Worm (Caenorhabditis elegans) whole organism, young adult: ENCODE data around the gene ZK546.5.
"Not testable (repeated sequence)": the region's sequence is repeated elsewhere in the genome, so short reads cannot be mapped to it uniquely, and the experiment has no call there.

Source experiments
- B0336.3 ChIP-seq: fragments of 200-800 bp; sonication (Bioruptor generic); IDR thresholded peaks from 2 replicates; pipeline ENCODE4 v1.3.6; 2022; ENCODE audit warnings: missing genetic modification characterization, missing compliant biosample characterization
- C17E4.6 ChIP-seq: fragments of 200-800 bp; sonication (Bioruptor generic); IDR thresholded peaks from 2 replicates; pipeline ENCODE4 v1.3.6; 2022; ENCODE audit warnings: missing genetic modification reagents, missing genetic modification characterization, missing compliant biosample characterization
- F23B12.7 ChIP-seq: sonication (generic microtip); optimal IDR thresholded peaks from 2 replicates; lab custom pipeline; 2017; ENCODE audit warnings: missing genetic modification characterization, mild to moderate bottlenecking, missing compliant biosample characterization, antibody characterized with exemption, moderate library complexity; ENCODE audit not compliant: insufficient read depth
- F52B5.7 ChIP-seq: sonication (generic microtip); optimal IDR thresholded peaks from 2 replicates; lab custom pipeline; 2016; ENCODE audit warnings: mild to moderate bottlenecking, missing genetic modification characterization, missing compliant biosample characterization
- F57C9.4 ChIP-seq: sonication (generic microtip); optimal IDR thresholded peaks from 2 replicates; lab custom pipeline; 2017; ENCODE audit warnings: mild to moderate bottlenecking, missing genetic modification characterization, missing compliant biosample characterization
- K12H6.12 ChIP-seq: fragments of 200-800 bp; sonication (Bioruptor generic); optimal IDR thresholded peaks from 2 replicates; lab custom pipeline; 2018; ENCODE audit warnings: mild to moderate bottlenecking, missing genetic modification characterization, missing compliant biosample characterization
- Y53G8AR.9 ChIP-seq: fragments of 200-800 bp; sonication (Bioruptor generic); conservative IDR thresholded peaks from 2 replicates; pipeline ENCODE4 v1.3.6; 2022; ENCODE audit warnings: missing genetic modification reagents, missing genetic modification characterization, missing compliant biosample characterization
- Y95B8A.8 ChIP-seq: fragments of 200-800 bp; sonication (Bioruptor generic); IDR thresholded peaks from 2 replicates; pipeline ENCODE4 v1.3.6; 2022; ENCODE audit warnings: missing genetic modification reagents, missing genetic modification characterization, missing compliant biosample characterization
- atf-7 ChIP-seq: sonication (generic microtip); optimal IDR thresholded peaks from 2 replicates; lab custom pipeline; 2017; ENCODE audit warnings: mild to moderate bottlenecking, missing genetic modification characterization, missing compliant biosample characterization
- attf-5 ChIP-seq: fragments of 200-800 bp; sonication (Bioruptor generic); optimal IDR thresholded peaks from 2 replicates; lab custom pipeline; 2018; ENCODE audit warnings: mild to moderate bottlenecking, missing genetic modification characterization, missing compliant biosample characterization
- attf-6 ChIP-seq: fragments of 200-800 bp; sonication (Bioruptor generic); IDR thresholded peaks from 2 replicates; pipeline ENCODE4 v1.3.6; 2022; ENCODE audit warnings: missing genetic modification reagents, missing genetic modification characterization, missing compliant biosample characterization
- cebp-1 ChIP-seq, 2 experiments: fragments of 200-800 bp in 1 of 2; sonication (Bioruptor generic) in 1 of 2; sonication (generic microtip) in 1 of 2; IDR thresholded peaks in 1 of 2; optimal IDR thresholded peaks in 1 of 2; 2 replicates each; pipeline versions ENCODE4 v1.3.6 to Lab custom; 2017 to 2022; ENCODE audit warnings: missing compliant biosample characterization in 2 of 2, missing genetic modification characterization in 2 of 2, mild to moderate bottlenecking in 1 of 2, missing genetic modification reagents in 1 of 2, moderate library complexity in 1 of 2
- chd-7 ChIP-seq: sonication (generic microtip); optimal IDR thresholded peaks from 2 replicates; lab custom pipeline; 2016; ENCODE audit warnings: mild to moderate bottlenecking, missing genetic modification characterization, moderate library complexity, missing compliant biosample characterization
- efl-1 ChIP-seq: fragments of 150-350 bp; optimal IDR thresholded peaks from 2 replicates; lab custom pipeline; 2014; ENCODE audit warnings: missing biosample characterization, missing genetic modification reagents, missing genetic modification characterization
- ekl-4 ChIP-seq: fragments of 200-800 bp; sonication (Bioruptor generic); IDR thresholded peaks from 2 replicates; pipeline ENCODE4 v1.3.6; 2022; ENCODE audit warnings: missing genetic modification reagents, missing genetic modification characterization, missing compliant biosample characterization
- gei-17 ChIP-seq: fragments of 200-800 bp; sonication (Bioruptor generic); optimal IDR thresholded peaks from 2 replicates; lab custom pipeline; 2018; ENCODE audit warnings: mild to moderate bottlenecking, missing genetic modification characterization, missing compliant biosample characterization
- hsf-1 ChIP-seq: fragments of 200-800 bp; sonication (Bioruptor generic); IDR thresholded peaks from 2 replicates; pipeline ENCODE4 v1.3.6; 2022; ENCODE audit warnings: missing genetic modification reagents, missing genetic modification characterization, missing compliant biosample characterization
- let-607 ChIP-seq, 2 experiments: fragments of 200-800 bp in 1 of 2; sonication (Bioruptor generic) in 1 of 2; sonication (generic microtip) in 1 of 2; optimal IDR thresholded peaks; 2 replicates each; lab custom pipeline; 2016 to 2018; ENCODE audit warnings: mild to moderate bottlenecking in 2 of 2, missing compliant biosample characterization in 2 of 2, missing genetic modification characterization in 2 of 2, moderate library complexity in 2 of 2, missing genotype in 1 of 2
- lin-26 ChIP-seq: fragments of 200-800 bp; sonication (Bioruptor generic); IDR thresholded peaks from 2 replicates; pipeline ENCODE4 v1.3.6; 2022; ENCODE audit warnings: missing genetic modification reagents, missing genetic modification characterization, missing compliant biosample characterization
- lin-35 ChIP-seq, 3 experiments: fragments of 150-350 bp in 2 of 3; sonication (generic microtip) in 1 of 3; optimal IDR thresholded peaks; 2 replicates each; lab custom pipeline; 2014 to 2018; ENCODE audit warnings: missing biosample characterization in 3 of 3, missing genetic modification characterization in 3 of 3, missing genetic modification reagents in 3 of 3
- lin-54 ChIP-seq: fragments of 200-800 bp; sonication (Bioruptor generic); optimal IDR thresholded peaks from 2 replicates; lab custom pipeline; 2018; ENCODE audit warnings: mild to moderate bottlenecking, missing genetic modification characterization, missing compliant biosample characterization
- lsl-1 ChIP-seq: fragments of 200-800 bp; sonication (Bioruptor generic); optimal IDR thresholded peaks from 2 replicates; lab custom pipeline; 2018; ENCODE audit warnings: mild to moderate bottlenecking, missing genetic modification characterization, moderate library complexity, missing compliant biosample characterization
- madf-10 ChIP-seq: sonication (generic microtip); optimal IDR thresholded peaks from 2 replicates; lab custom pipeline; 2016; ENCODE audit warnings: mild to moderate bottlenecking, missing genetic modification characterization, missing compliant biosample characterization
- madf-3 ChIP-seq: fragments of 200-800 bp; sonication (Bioruptor generic); IDR thresholded peaks from 2 replicates; pipeline ENCODE4 v1.3.6; 2022; ENCODE audit warnings: missing genetic modification reagents, missing genetic modification characterization, missing compliant biosample characterization
- madf-8 ChIP-seq: fragments of 200-800 bp; sonication (Bioruptor generic); conservative IDR thresholded peaks from 2 replicates; pipeline ENCODE4 v1.3.6; 2022; ENCODE audit warnings: missing genetic modification reagents, missing genetic modification characterization, missing compliant biosample characterization
- mcd-1 ChIP-seq: fragments of 200-800 bp; sonication (Bioruptor generic); IDR thresholded peaks from 2 replicates; pipeline ENCODE4 v1.3.6; 2022; ENCODE audit warnings: missing genetic modification reagents, missing genetic modification characterization, missing compliant biosample characterization
- mel-28 ChIP-seq: sonication (generic microtip); optimal IDR thresholded peaks from 2 replicates; lab custom pipeline; 2016; ENCODE audit warnings: borderline replicate concordance, mild to moderate bottlenecking, missing genetic modification characterization, missing compliant biosample characterization
- nfyb-1 ChIP-seq: fragments of 200-800 bp; sonication (Bioruptor generic); IDR thresholded peaks from 2 replicates; pipeline ENCODE4 v1.3.6; 2022; ENCODE audit warnings: missing genetic modification reagents, missing genetic modification characterization, missing compliant biosample characterization
- nhr-120 ChIP-seq: fragments of 200-800 bp; sonication (Bioruptor generic); IDR thresholded peaks from 2 replicates; pipeline ENCODE4 v1.3.6; 2022; ENCODE audit warnings: missing genetic modification characterization, missing compliant biosample characterization
- nhr-80 ChIP-seq: sonication (generic microtip); optimal IDR thresholded peaks from 2 replicates; lab custom pipeline; 2016; ENCODE audit warnings: missing genetic modification characterization, missing compliant biosample characterization
- nhr-90 ChIP-seq: sonication (generic microtip); optimal IDR thresholded peaks from 2 replicates; lab custom pipeline; 2016; ENCODE audit warnings: missing genotype, mild to moderate bottlenecking, missing genetic modification characterization, missing compliant biosample characterization
- rec-8 ChIP-seq, 2 experiments: sonication (generic microtip); optimal IDR thresholded peaks; 2 replicates each; lab custom pipeline; 2016; ENCODE audit warnings: mild to moderate bottlenecking in 2 of 2, missing genetic modification characterization in 2 of 2, missing genetic modification reagents in 2 of 2, missing genotype in 2 of 2, missing biosample characterization in 1 of 2, missing compliant biosample characterization in 1 of 2, moderate library complexity in 1 of 2
- snpc-1.1 ChIP-seq: sonication (generic microtip); optimal IDR thresholded peaks from 2 replicates; lab custom pipeline; 2017; ENCODE audit warnings: missing genetic modification characterization, mild to moderate bottlenecking, missing compliant biosample characterization, antibody characterized with exemption, moderate library complexity, missing genotype, missing genetic modification reagents; ENCODE audit not compliant: insufficient read depth
- snpc-1.3 ChIP-seq: sonication (generic microtip); optimal IDR thresholded peaks from 2 replicates; lab custom pipeline; 2017; ENCODE audit warnings: missing genetic modification characterization, mild to moderate bottlenecking, missing compliant biosample characterization, antibody characterized with exemption, moderate library complexity, missing genotype, missing genetic modification reagents; ENCODE audit not compliant: insufficient read depth
- snpc-4 ChIP-seq, 5 experiments: fragments of 150-350 bp in 1 of 5; sonication (generic microtip) in 4 of 5; optimal IDR thresholded peaks; 2 replicates each; lab custom pipeline; 2014 to 2018; ENCODE audit warnings: missing genetic modification characterization in 5 of 5, missing biosample characterization in 3 of 5, antibody characterized with exemption in 2 of 5, mild to moderate bottlenecking in 2 of 5, missing compliant biosample characterization in 2 of 5, missing genotype in 2 of 5, moderate library complexity in 2 of 5, missing genetic modification reagents in 1 of 5
- somi-1 ChIP-seq: fragments of 200-800 bp; sonication (Bioruptor generic); optimal IDR thresholded peaks from 2 replicates; lab custom pipeline; 2018; ENCODE audit warnings: mild to moderate bottlenecking, missing genetic modification characterization, missing compliant biosample characterization
- tlf-1 ChIP-seq: fragments of 200-800 bp; sonication (Bioruptor generic); optimal IDR thresholded peaks from 2 replicates; lab custom pipeline; 2018; ENCODE audit warnings: mild to moderate bottlenecking, missing genetic modification characterization, missing compliant biosample characterization
- ztf-18 ChIP-seq: sonication (generic microtip); optimal IDR thresholded peaks from 2 replicates; lab custom pipeline; 2016; ENCODE audit warnings: missing genotype, mild to moderate bottlenecking, missing genetic modification characterization, missing compliant biosample characterization
- ztf-22 ChIP-seq: fragments of 200-800 bp; sonication (Bioruptor generic); optimal IDR thresholded peaks from 2 replicates; lab custom pipeline; 2018; ENCODE audit warnings: mild to moderate bottlenecking, missing genetic modification characterization, moderate library complexity, missing compliant biosample characterization
- ztf-3 ChIP-seq: fragments of 200-800 bp; sonication (Bioruptor generic); optimal IDR thresholded peaks from 2 replicates; lab custom pipeline; 2018; ENCODE audit warnings: mild to moderate bottlenecking, missing genetic modification characterization, missing compliant biosample characterization

ZK546.5 gene

DNA sequence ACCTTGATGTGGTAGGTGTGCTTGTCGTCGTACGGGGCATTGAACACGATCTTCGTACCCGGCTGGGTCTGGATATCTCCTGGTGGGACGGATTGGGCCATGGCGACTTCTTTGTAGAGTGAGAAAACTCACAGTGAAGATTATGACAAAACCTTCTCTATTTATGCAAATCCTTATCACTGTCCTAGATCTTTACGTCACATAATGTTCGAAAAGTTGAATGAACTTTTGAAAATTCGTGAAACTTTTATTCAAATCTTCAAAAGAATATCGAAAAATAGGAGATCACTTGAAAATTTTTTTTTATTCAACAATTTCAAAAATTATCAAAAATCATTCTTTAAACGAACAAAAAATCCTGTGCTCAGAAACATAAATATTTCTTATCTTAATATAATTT lies 43.0 kb upstream of the ZK546.5 start, which contains the start of gene msp-33:
Gene msp-33, minus strand, starts transcription at position 101 of the 400 bp plus-strand sequence.
- TF ChIP-seq nhr-120 (GFP tag; lab: Robert Waterston, UW) (0 out of 2 replicates have a peak, but pooled peaks have one; percentile 66), snpc-1.3 (tag; lab: Kevin White, UChicago) (no peak), atf-7 (tag; lab: Kevin White, UChicago) (no peak)

- not testable (repeated sequence) for TF ChIP-seq snpc-4 (GFP tag; optimal IDR thresholded peaks at IDR 0.05; lab: Kevin White, UChicago); snpc-4 (tag; optimal IDR thresholded peaks at IDR 0.05; lab: Kevin White, UChicago); K12H6.12; snpc-1.1 (tag; lab: Kevin White, UChicago)
- TF ChIP-seq, all 124 proteins: peak for 0; not testable (repeated sequence) for 124
Observed at ce11 chrII:4898529-4898928, 37.1 kb upstream of the ZK546.5 start, which contains the start of gene msp-32. msp-32 (plus strand) TSS chrII:4898829.

DNA sequence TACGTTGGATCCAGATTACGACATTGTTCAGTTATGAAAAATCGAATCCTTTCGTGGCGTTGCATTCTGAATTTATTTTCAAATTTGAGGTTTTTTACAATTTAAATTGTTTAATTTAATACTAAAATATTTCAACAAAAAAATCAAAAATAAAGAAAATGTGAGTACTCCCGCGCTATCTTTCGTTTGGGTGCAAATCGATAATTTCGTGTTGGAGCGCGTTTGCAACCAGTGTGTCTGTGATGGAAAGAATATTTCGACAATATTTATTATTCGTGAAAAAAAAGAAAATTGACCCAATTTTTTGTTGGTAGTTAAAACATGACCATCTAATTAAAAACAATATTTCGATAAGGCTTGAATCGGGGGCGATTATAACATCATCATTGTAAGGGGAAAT lies 33.6 kb upstream of the ZK546.5 start, which contains the start of gene R05F9.9:
Gene R05F9.9, minus strand, starts transcription at position 66 of the 400 bp plus-strand sequence.
- TF ChIP-seq lsl-1 (peak; percentile 25), nfyb-1 (peak; percentile 52), somi-1 (GFP tag; lab: Kevin White, UChicago) (no peak), atf-7 (tag; lab: Kevin White, UChicago) (peak; percentile 46), attf-5 (GFP tag; lab: Kevin White, UChicago) (peak; percentile 31), rec-8 (tag; optimal IDR thresholded peaks at IDR 0.05; lab: Kevin White, UChicago) (no peak), F23B12.7 (tag; lab: Kevin White, UChicago) (peak; percentile 55), B0336.3 (GFP tag; lab: Robert Waterston, UW) (peak; percentile 41; the same call in 1 of the 2 replicates), Y95B8A.8 (peak; percentile 62; the same call in 1 of the 2 replicates), snpc-1.3 (tag; lab: Kevin White, UChicago) (peak; percentile 8), lin-35 (GFP tag; optimal IDR thresholded peaks at IDR 0.05; lab: Kevin White, UChicago) (peak in 1 of 3 experiments; percentile 58), tlf-1 (GFP tag; lab: Kevin White, UChicago) (peak; percentile 8), Y53G8AR.9 (peak; percentile 86), attf-6 (GFP tag; lab: Robert Waterston, UW) (no peak), gei-17 (peak; percentile 28), lin-54 (GFP tag; lab: Kevin White, UChicago) (peak; percentile 59), madf-3 (GFP tag; lab: Robert Waterston, UW) (0 out of 2 replicates have a peak, but pooled peaks have one; percentile 1), mel-28 (tag; lab: Kevin White, UChicago) (no peak), madf-8 (GFP tag; lab: Robert Waterston, UW) (no peak), hsf-1 (GFP tag; lab: Robert Waterston, UW) (peak; percentile 66), mcd-1 (GFP tag; lab: Robert Waterston, UW) (peak; percentile 52; the same call in 1 of the 2 replicates), F52B5.7 (no peak), efl-1 (GFP tag; lab: Kevin White, UChicago) (peak; percentile 39), lin-26 (GFP tag; lab: Robert Waterston, UW) (no peak), ztf-18 (tag; lab: Kevin White, UChicago) (no peak), C17E4.6 (GFP tag; lab: Robert Waterston, UW) (no peak), nhr-120 (GFP tag; lab: Robert Waterston, UW) (no peak), F57C9.4 (no peak), ekl-4 (peak; percentile 50), ztf-22 (GFP tag; lab: Kevin White, UChicago) (no peak), ztf-3 (GFP tag; lab: Kevin White, UChicago) (no peak), nhr-80 (tag; lab: Kevin White, UChicago) (peak; percentile 17), snpc-4 (GFP tag; optimal IDR thresholded peaks at IDR 0.05; lab: Kevin White, UChicago) (no peak), snpc-4 (tag; optimal IDR thresholded peaks at IDR 0.05; lab: Kevin White, UChicago) (peak in 2 of 4 experiments; percentile 23 to 50), chd-7 (tag; lab: Kevin White, UChicago) (no peak), madf-10 (tag; lab: Kevin White, UChicago) (peak; percentile 21), let-607 (tag; optimal IDR thresholded peaks at IDR 0.05; lab: Kevin White, UChicago) (no peak), nhr-90 (tag; lab: Kevin White, UChicago) (peak; percentile 10), cebp-1 (GFP tag; IDR thresholded peaks at IDR 0.05; lab: Robert Waterston, UW) (no peak), cebp-1 (tag; optimal IDR thresholded peaks at IDR 0.05; lab: Kevin White, UChicago) (peak; percentile 57)
